Fruit fly (Drosophila melanogaster): ENCODE data around the gene CG31975.
A peak's percentile ranks its signal among the peaks of the same experiment; 100 is the strongest.

Gene CG31975

dm6 chr2L:171499-172250, 30.9 kb upstream of the CG31975 start:
- TF ChIP-seq Stat92E (GFP tag; optimal IDR thresholded peaks at IDR 0.05) = no peak
- TF ChIP-seq CG12659 (GFP tag; optimal IDR thresholded peaks at IDR 0.05) = no peak
- peak; percentile 23 for TF ChIP-seq Fer1 (GFP tag; optimal IDR thresholded peaks at IDR 0.05)
- TF ChIP-seq mam (GFP tag; optimal IDR thresholded peaks at IDR 0.05) = no peak
- TF ChIP-seq Elba2 (GFP tag; optimal IDR thresholded peaks at IDR 0.05) = no peak
- TF ChIP-seq vfl (GFP tag; optimal IDR thresholded peaks at IDR 0.05) = no peak
- TF ChIP-seq sqz (GFP tag; optimal IDR thresholded peaks at IDR 0.05) = peak; percentile 81
- no peak for TF ChIP-seq hbn (GFP tag; IDR thresholded peaks at IDR 0.05; ENCODE audit: partially characterized antibody)
- TF ChIP-seq ERR (GFP tag; optimal IDR thresholded peaks at IDR 0.05) = no peak
- peak; percentile 81; the same call in 1 of the 4 replicates for TF ChIP-seq chinmo (GFP tag; IDR thresholded peaks at IDR 0.05; ENCODE audit: partially characterized antibody)
- TF ChIP-seq CG10543 (GFP tag; optimal IDR thresholded peaks at IDR 0.05) = peak; percentile 25
- no peak for TF ChIP-seq slp2 (GFP tag; optimal IDR thresholded peaks at IDR 0.05)
- TF ChIP-seq CG17385 (GFP tag; optimal IDR thresholded peaks at IDR 0.05) = no peak
- TF ChIP-seq CG16779 (GFP tag; IDR thresholded peaks at IDR 0.05) = 0 out of 2 replicates have a peak, but pooled peaks have one; percentile 47
- no peak for TF ChIP-seq Sin3A (optimal IDR thresholded peaks at IDR 0.05)
- no peak for TF ChIP-seq inv (GFP tag; IDR thresholded peaks at IDR 0.05; ENCODE audit: partially characterized antibody)
- TF ChIP-seq Bgb (GFP tag; IDR thresholded peaks at IDR 0.05; ENCODE audit: partially characterized antibody) = no peak
- TF ChIP-seq Dref (GFP tag; IDR thresholded peaks at IDR 0.05) = no peak
- TF ChIP-seq CG7963 (GFP tag; IDR thresholded peaks at IDR 0.05; ENCODE audit: partially characterized antibody) = no peak
- no peak for TF ChIP-seq CG8388 (GFP tag; optimal IDR thresholded peaks at IDR 0.05)
- TF ChIP-seq CG1602 (GFP tag; optimal IDR thresholded peaks at IDR 0.05) = no peak
- TF ChIP-seq CG15479 (GFP tag; optimal IDR thresholded peaks at IDR 0.05) = no peak
- no peak for TF ChIP-seq Rfx (GFP tag; IDR thresholded peaks at IDR 0.05)
- peak; percentile 14 for TF ChIP-seq CG3281 (GFP tag; optimal IDR thresholded peaks at IDR 0.05)
- TF ChIP-seq Meics (GFP tag; optimal IDR thresholded peaks at IDR 0.05) = peak; percentile 19
- no peak for TF ChIP-seq CG6175 (GFP tag; IDR thresholded peaks at IDR 0.05)
- no peak for TF ChIP-seq Side (GFP tag; optimal IDR thresholded peaks at IDR 0.05)
- TF ChIP-seq yki (optimal IDR thresholded peaks at IDR 0.05) = no peak
- TF ChIP-seq CG17328 (GFP tag; IDR thresholded peaks at IDR 0.05) = no peak
- TF ChIP-seq sens (GFP tag) = no peak
- no peak for TF ChIP-seq cato (GFP tag; optimal IDR thresholded peaks at IDR 0.05; ENCODE audit: borderline replicate concordance)
- no peak for TF ChIP-seq CG8290 (GFP tag; optimal IDR thresholded peaks at IDR 0.05)
- peak in 1 of 2 experiments; percentile 58 for TF ChIP-seq CG8290 (tag; optimal IDR thresholded peaks at IDR 0.05)
- TF ChIP-seq Jarid2 (GFP tag; optimal IDR thresholded peaks at IDR 0.05) = no peak
- TF ChIP-seq sna (GFP tag; IDR thresholded peaks at IDR 0.05; ENCODE audit: partially characterized antibody) = no peak
- no peak for TF ChIP-seq lola (GFP tag; optimal IDR thresholded peaks at IDR 0.05)
- no peak for TF ChIP-seq CG2889 (GFP tag; IDR thresholded peaks at IDR 0.05)
- TF ChIP-seq seq (GFP tag; IDR thresholded peaks at IDR 0.05) = no peak
- TF ChIP-seq Dad (GFP tag; optimal IDR thresholded peaks at IDR 0.05) = no peak
- TF ChIP-seq CG6654 (GFP tag; optimal IDR thresholded peaks at IDR 0.05) = no peak
- TF ChIP-seq run (tag; optimal IDR thresholded peaks at IDR 0.05) = no peak
- no peak for TF ChIP-seq Myb (GFP tag; optimal IDR thresholded peaks at IDR 0.05)
- TF ChIP-seq CG13296 (GFP tag; optimal IDR thresholded peaks at IDR 0.05) = peak; percentile 28
- no peak for TF ChIP-seq fu2 (GFP tag; optimal IDR thresholded peaks at IDR 0.05)
- TF ChIP-seq D19B (GFP tag; optimal IDR thresholded peaks at IDR 0.05) = peak; percentile 55
- TF ChIP-seq trem (tag; optimal IDR thresholded peaks at IDR 0.05) = peak; percentile 69
- no peak for TF ChIP-seq disco-r (GFP tag; optimal IDR thresholded peaks at IDR 0.05)
- peak; percentile 7 for TF ChIP-seq caup (GFP tag; optimal IDR thresholded peaks at IDR 0.05; ENCODE audit: severe bottlenecking)
- 0 out of 2 replicates have a peak, but pooled peaks have one; percentile 27 for TF ChIP-seq Adf1 (GFP tag; IDR thresholded peaks at IDR 0.05)
- TF ChIP-seq CG12071 (GFP tag; optimal IDR thresholded peaks at IDR 0.05) = peak; percentile 0
